Worm (Caenorhabditis elegans): ENCODE data around the gene K11G9.5.

Gene K11G9.5

DNA sequence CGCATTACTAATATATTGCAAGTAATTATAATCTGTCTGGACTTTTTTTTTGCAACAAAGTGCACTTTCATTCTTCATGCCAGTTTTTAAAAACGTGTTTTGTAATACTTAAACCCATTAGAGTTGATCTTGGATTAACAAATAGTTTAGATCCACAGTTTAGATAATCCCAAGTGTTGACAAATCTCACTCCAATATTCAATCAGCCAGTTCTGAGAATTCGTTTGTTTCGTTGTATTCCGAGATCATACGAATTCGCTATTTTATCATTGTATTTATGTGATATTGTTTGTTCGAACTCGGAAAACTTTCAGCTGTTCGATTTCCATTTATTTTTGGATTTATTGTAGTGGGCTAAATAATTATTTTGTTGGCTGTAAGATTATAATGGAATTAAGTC is 42.5 kb downstream of the K11G9.5 start (continued):
- TF ChIP-seq grh-1 (GFP tag; IDR thresholded peaks at IDR 0.05) (no peak), hlh-17 (GFP tag; optimal IDR thresholded peaks at IDR 0.05; ENCODE audit: borderline replicate concordance) (no peak), efl-1 (optimal IDR thresholded peaks at IDR 0.05) (no peak), efl-1 (GFP tag; optimal IDR thresholded peaks at IDR 0.05 in 1 of 2) (no peak), nhr-71 (tag; optimal IDR thresholded peaks at IDR 0.05) (peak; percentile 27), zip-4 (GFP tag; optimal IDR thresholded peaks at IDR 0.05) (no peak), vab-15 (tag; optimal IDR thresholded peaks at IDR 0.05) (no peak), nhr-85 (tag) (no peak), lin-35 (GFP tag; optimal IDR thresholded peaks at IDR 0.05) (no peak), C04F5.9 (tag; optimal IDR thresholded peaks at IDR 0.05) (no peak), tbx-2 (tag; optimal IDR thresholded peaks at IDR 0.05) (no peak), lin-15B (tag; optimal IDR thresholded peaks at IDR 0.05) (no peak), snpc-4 (tag; optimal IDR thresholded peaks at IDR 0.05) (no peak), fkh-8 (tag; optimal IDR thresholded peaks at IDR 0.05) (peak; percentile 27), nhr-12 (tag; optimal IDR thresholded peaks at IDR 0.05) (no peak), nhr-19 (GFP tag; conservative IDR thresholded peaks at IDR 0.05) (no peak), isw-1 (GFP tag; IDR thresholded peaks at IDR 0.05) (no peak)
